Fruit fly (Drosophila melanogaster) whole organism, pupa: Measurements from ENCODE around the gene CG14244.

Source experiments
- CG12605 ChIP-seq: fragments of 200-800 bp; sonication (Bioruptor generic); IDR thresholded peaks from 2 replicates; pipeline ENCODE4 v1.3.6; 2022; ENCODE audit warnings: missing biosample characterization, missing genetic modification characterization
- CG34367 ChIP-seq: fragments of 200-800 bp; sonication (Bioruptor generic); optimal IDR thresholded peaks from 2 replicates; lab custom pipeline; 2018; ENCODE audit warnings: missing biosample characterization, mild to moderate bottlenecking, missing genetic modification characterization
- CG4496 ChIP-seq: fragments of 200-800 bp; sonication (Bioruptor generic); IDR thresholded peaks from 3 replicates; pipeline ENCODE4 v1.3.6; 2022; ENCODE audit warnings: missing biosample characterization, missing genetic modification characterization
- CG8159 ChIP-seq: fragments of 200-800 bp; sonication (Bioruptor generic); optimal IDR thresholded peaks from 3 replicates; lab custom pipeline; 2018; ENCODE audit warnings: missing biosample characterization, mild to moderate bottlenecking, missing genetic modification characterization, moderate library complexity
- CG8301 ChIP-seq: fragments of 200-800 bp; sonication (Bioruptor generic); optimal IDR thresholded peaks from 2 replicates; lab custom pipeline; 2018; ENCODE audit warnings: missing biosample characterization, mild to moderate bottlenecking, missing genetic modification characterization
- D1 ChIP-seq: fragments of 200-800 bp; sonication (Bioruptor generic); optimal IDR thresholded peaks from 2 replicates; lab custom pipeline; 2018; ENCODE audit warnings: missing biosample characterization, mild to moderate bottlenecking, missing genetic modification characterization, moderate library complexity
- Ets98B ChIP-seq: fragments of 200-800 bp; sonication (Bioruptor generic); IDR thresholded peaks from 2 replicates; pipeline ENCODE4 v1.3.6; 2022; ENCODE audit warnings: missing biosample characterization, missing genetic modification characterization
- Pif1A ChIP-seq: fragments of 200-800 bp; sonication (Bioruptor generic); optimal IDR thresholded peaks from 3 replicates; lab custom pipeline; 2016; ENCODE audit warnings: missing biosample characterization, missing genetic modification characterization
- Snoo ChIP-seq: fragments of 200-800 bp; sonication (Bioruptor generic); optimal IDR thresholded peaks from 3 replicates; lab custom pipeline; 2017; ENCODE audit warnings: missing biosample characterization, mild to moderate bottlenecking, missing genetic modification characterization, inconsistent platforms
- fd96Ca ChIP-seq: fragments of 200-800 bp; sonication (Bioruptor generic); IDR thresholded peaks from 3 replicates; pipeline ENCODE4 v1.3.6; 2022; ENCODE audit warnings: missing biosample characterization, missing genetic modification characterization
- rn ChIP-seq: fragments of 200-800 bp; sonication (Bioruptor generic); IDR thresholded peaks from 2 replicates; pipeline ENCODE4 v1.3.6; 2022; ENCODE audit warnings: missing biosample characterization, missing genetic modification characterization

DNA sequence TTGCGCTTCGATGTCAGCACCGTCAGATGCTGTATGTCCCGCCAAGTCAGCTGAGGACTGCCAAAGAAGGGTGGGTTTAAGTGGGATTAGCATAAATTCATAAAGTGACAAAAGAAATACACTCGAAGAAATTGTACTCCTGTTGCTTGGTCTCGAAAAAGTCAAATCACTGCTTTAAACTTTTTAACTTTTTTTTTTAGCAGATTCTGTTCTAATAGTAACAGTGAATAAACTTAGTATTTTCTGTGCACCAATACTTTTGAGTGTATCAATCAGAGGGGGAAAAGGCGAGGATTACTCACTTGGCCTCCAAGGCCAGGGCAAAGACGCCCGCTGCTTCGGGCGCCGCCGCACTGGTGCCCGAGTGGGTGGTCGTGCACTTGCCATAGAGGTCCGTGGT, 25.8 kb upstream of the CG14244 start:
- TF ChIP-seq Snoo (tag; lab: Kevin White, UChicago) (no peak), D1 (tag; lab: Kevin White, UChicago) (no peak), CG4496 (GFP tag; lab: Robert Waterston, UW) (no peak), CG34367 (tag; lab: Kevin White, UChicago) (no peak), CG8301 (no peak), Pif1A (no peak), Ets98B (GFP tag; lab: Robert Waterston, UW) (no peak), rn (GFP tag; lab: Robert Waterston, UW) (no peak), fd96Ca (no peak), CG12605 (GFP tag; lab: Robert Waterston, UW) (no peak), CG8159 (tag; lab: Kevin White, UChicago) (no peak)
